Fruit fly (Drosophila melanogaster) whole organism, wandering third instar larva: ENCODE measurements around the gene dome.

Source experiments
- Abd-B ChIP-seq: fragments of >200 bp; optimal IDR thresholded peaks from 2 replicates; lab custom pipeline; 2017; ENCODE audit warnings: missing biosample characterization, missing genetic modification characterization
- CG32264 ChIP-seq: fragments of 200-800 bp; sonication (Bioruptor generic); optimal IDR thresholded peaks from 2 replicates; lab custom pipeline; 2016; ENCODE audit warnings: missing biosample characterization, missing genetic modification characterization
- CG9705 ChIP-seq: fragments of 200-800 bp; sonication (Bioruptor generic); optimal IDR thresholded peaks from 2 replicates; lab custom pipeline; 2018; ENCODE audit warnings: missing biosample characterization, mild to moderate bottlenecking, missing genetic modification characterization
- CrebA ChIP-seq: fragments of 200-800 bp; sonication (Bioruptor generic); optimal IDR thresholded peaks from 2 replicates; lab custom pipeline; 2016; ENCODE audit warnings: missing biosample characterization, mild to moderate bottlenecking, missing genetic modification characterization, borderline replicate concordance
- Dfd ChIP-seq: fragments of >200 bp; optimal IDR thresholded peaks from 2 replicates; lab custom pipeline; 2017; ENCODE audit warnings: missing biosample characterization, missing genetic modification characterization
- Dif ChIP-seq: fragments of 200-275, 200-300 bp; sonication (Bioruptor generic); optimal IDR thresholded peaks from 2 replicates; lab custom pipeline; 2018; ENCODE audit warnings: missing biosample characterization, missing genetic modification characterization; ENCODE audit not compliant: partially characterized antibody
- GATAd ChIP-seq: sonication (Bioruptor generic); optimal IDR thresholded peaks from 2 replicates; lab custom pipeline; 2016; ENCODE audit warnings: missing biosample characterization, missing genetic modification characterization
- HLH106 ChIP-seq: fragments of 200-800 bp; optimal IDR thresholded peaks from 3 replicates; lab custom pipeline; 2019; ENCODE audit warnings: missing biosample characterization, mild to moderate bottlenecking, missing genetic modification characterization, moderate library complexity
- Hnf4 ChIP-seq: fragments of 200-800 bp; sonication (Bioruptor generic); optimal IDR thresholded peaks from 2 replicates; lab custom pipeline; 2016; ENCODE audit warnings: missing biosample characterization, mild to moderate bottlenecking, missing genetic modification characterization
- Hr78 ChIP-seq: fragments of >200 bp; optimal IDR thresholded peaks from 2 replicates; lab custom pipeline; 2017; ENCODE audit warnings: missing biosample characterization, missing genetic modification characterization
- Hr83 ChIP-seq: fragments of 200-300 bp; sonication (Bioruptor generic); optimal IDR thresholded peaks from 2 replicates; lab custom pipeline; 2016; ENCODE audit warnings: missing biosample characterization, mild to moderate bottlenecking, missing genetic modification characterization, moderate library complexity; ENCODE audit not compliant: poor library complexity, severe bottlenecking
- Jra ChIP-seq: sonication (Bioruptor generic); optimal IDR thresholded peaks from 2 replicates; lab custom pipeline; 2016; ENCODE audit warnings: missing biosample characterization, missing genetic modification characterization
- Mio ChIP-seq: sonication (Bioruptor generic); optimal IDR thresholded peaks from 2 replicates; lab custom pipeline; 2016; ENCODE audit warnings: missing biosample characterization, missing genetic modification characterization
- Myc ChIP-seq: fragments of >200 bp; optimal IDR thresholded peaks from 2 replicates; lab custom pipeline; 2017
- N ChIP-seq: fragments of >200 bp; optimal IDR thresholded peaks from 2 replicates; lab custom pipeline; 2018; ENCODE audit warnings: missing biosample characterization, missing external identifiers, missing genetic modification characterization
- OdsH ChIP-seq: fragments of 200-800 bp; sonication (Bioruptor generic); optimal IDR thresholded peaks from 2 replicates; lab custom pipeline; 2016; ENCODE audit warnings: missing biosample characterization, mild to moderate bottlenecking, missing genetic modification characterization
- Rel ChIP-seq, 2 experiments: fragments of 200-800 bp; sonication (Bioruptor generic) in 1 of 2; optimal IDR thresholded peaks; 2 replicates in 1 of 2; 3 replicates in 1 of 2; lab custom pipeline; 2016 to 2019; ENCODE audit warnings: mild to moderate bottlenecking in 2 of 2, missing biosample characterization in 2 of 2, missing genetic modification characterization in 2 of 2, moderate library complexity in 1 of 2
- Sp1 ChIP-seq: fragments of 200-800 bp; sonication (Bioruptor generic); optimal IDR thresholded peaks from 3 replicates; lab custom pipeline; 2019; ENCODE audit warnings: missing biosample characterization, mild to moderate bottlenecking, missing genetic modification characterization, moderate library complexity
- Vsx2 ChIP-seq: fragments of 200-300, 225-300 bp; sonication (Bioruptor generic); optimal IDR thresholded peaks from 2 replicates; lab custom pipeline; 2018; ENCODE audit warnings: missing biosample characterization, missing genetic modification characterization; ENCODE audit not compliant: partially characterized antibody
- br ChIP-seq: fragments of 200-800 bp; sonication (Bioruptor generic); optimal IDR thresholded peaks from 2 replicates; lab custom pipeline; 2016; ENCODE audit warnings: missing biosample characterization, missing genetic modification characterization
- brk ChIP-seq: fragments of 200-800 bp; sonication (Bioruptor generic); optimal IDR thresholded peaks from 2 replicates; lab custom pipeline; 2016; ENCODE audit warnings: missing biosample characterization, mild to moderate bottlenecking, missing genetic modification characterization
- dl ChIP-seq, 2 experiments: fragments of 175-275, 200-275 bp in 1 of 2; fragments of 200-275 bp in 1 of 2; sonication (Bioruptor generic); optimal IDR thresholded peaks; lab custom pipeline; 2018; ENCODE audit warnings: mild to moderate bottlenecking in 2 of 2, missing biosample characterization in 2 of 2, missing genetic modification characterization in 2 of 2, moderate library complexity in 2 of 2; ENCODE audit not compliant: partially characterized antibody in 2 of 2, insufficient read depth in 1 of 2
- dmrt93B ChIP-seq: fragments of 200-800 bp; sonication (Bioruptor generic); optimal IDR thresholded peaks from 2 replicates; lab custom pipeline; 2018; ENCODE audit warnings: missing biosample characterization, mild to moderate bottlenecking, missing genetic modification characterization
- dsf ChIP-seq: sonication (Bioruptor generic); optimal IDR thresholded peaks from 2 replicates; lab custom pipeline; 2016; ENCODE audit warnings: missing biosample characterization, missing genetic modification characterization, borderline replicate concordance
- ey ChIP-seq: fragments of 200-800 bp; sonication (Bioruptor generic); optimal IDR thresholded peaks from 2 replicates; lab custom pipeline; 2016; ENCODE audit warnings: missing biosample characterization, missing genetic modification characterization
- foxo ChIP-seq, 2 experiments: fragments of 200-800 bp; sonication (Bioruptor generic); optimal IDR thresholded peaks; 2 replicates in 1 of 2; 3 replicates in 1 of 2; lab custom pipeline; 2016 to 2017; ENCODE audit warnings: missing biosample characterization in 2 of 2, missing genetic modification characterization in 2 of 2
- fru ChIP-seq: fragments of 200-800 bp; sonication (Bioruptor generic); optimal IDR thresholded peaks from 3 replicates; lab custom pipeline; 2016; ENCODE audit warnings: missing biosample characterization, mild to moderate bottlenecking, missing genetic modification characterization
- h ChIP-seq: fragments of 200-800 bp; sonication (Bioruptor generic); optimal IDR thresholded peaks from 3 replicates; lab custom pipeline; 2016; ENCODE audit warnings: missing biosample characterization, mild to moderate bottlenecking, missing genetic modification characterization
- jim ChIP-seq: fragments of 175-275, 200-325 bp; sonication (Bioruptor generic); optimal IDR thresholded peaks from 2 replicates; lab custom pipeline; 2016; ENCODE audit warnings: missing biosample characterization, mild to moderate bottlenecking, missing genetic modification characterization
- lola ChIP-seq: fragments of >200 bp; optimal IDR thresholded peaks from 2 replicates; lab custom pipeline; 2017; ENCODE audit warnings: missing biosample characterization, missing genetic modification characterization
- pan ChIP-seq: fragments of >200 bp; optimal IDR thresholded peaks from 2 replicates; lab custom pipeline; 2017
- psq ChIP-seq: fragments of 200-800 bp; sonication (Bioruptor generic); optimal IDR thresholded peaks from 3 replicates; lab custom pipeline; 2017; ENCODE audit warnings: missing biosample characterization, mild to moderate bottlenecking, missing genetic modification characterization, moderate library complexity
- rgr ChIP-seq: fragments of 200-800 bp; sonication (Bioruptor generic); optimal IDR thresholded peaks from 3 replicates; lab custom pipeline; 2016; ENCODE audit warnings: missing biosample characterization, mild to moderate bottlenecking, missing genetic modification characterization
- sage ChIP-seq: fragments of 200-800 bp; sonication (Bioruptor generic); optimal IDR thresholded peaks from 2 replicates; lab custom pipeline; 2016; ENCODE audit warnings: missing biosample characterization, mild to moderate bottlenecking, missing genetic modification characterization
- sv ChIP-seq: fragments of 200-800 bp; sonication (Bioruptor generic); optimal IDR thresholded peaks from 3 replicates; lab custom pipeline; 2016; ENCODE audit warnings: missing biosample characterization, missing genetic modification characterization
- tai ChIP-seq: sonication (Bioruptor generic); optimal IDR thresholded peaks from 2 replicates; lab custom pipeline; 2016; ENCODE audit warnings: missing biosample characterization, missing genetic modification characterization
- usp ChIP-seq: fragments of >200 bp; optimal IDR thresholded peaks from 2 replicates; lab custom pipeline; 2017; ENCODE audit warnings: missing biosample characterization, missing genetic modification characterization
- woc ChIP-seq: sonication (Bioruptor generic); optimal IDR thresholded peaks from 2 replicates; lab custom pipeline; 2016; ENCODE audit warnings: missing biosample characterization, mild to moderate bottlenecking, missing genetic modification characterization

Gene dome

DNA sequence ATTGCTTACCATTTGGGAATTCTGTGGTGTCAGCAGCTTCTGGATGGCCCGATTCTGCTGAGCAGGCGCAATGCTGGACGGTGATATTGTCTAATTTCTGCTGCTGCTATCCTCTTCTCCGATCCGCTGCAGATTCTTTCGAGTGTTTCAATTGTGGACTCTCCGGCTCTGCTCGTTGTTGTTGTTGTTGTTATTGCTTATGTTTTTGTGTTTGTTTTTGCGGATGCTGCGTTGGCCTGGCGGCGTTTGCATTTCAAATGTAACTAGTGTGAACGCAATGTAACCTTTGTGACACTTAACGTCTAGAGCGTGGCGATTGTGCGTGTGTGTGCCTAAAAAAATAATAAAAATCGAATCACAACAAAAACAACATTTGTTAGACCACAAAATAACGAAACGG lies 28.6 kb upstream of the dome start:
- TF ChIP-seq Hr83 (GFP tag; lab: Kevin White, UChicago) (no peak), Jra (GFP tag; lab: Kevin White, UChicago) (no peak), ey (no peak), Myc (no peak), N (GFP tag; lab: Kevin White, UChicago) (no peak)

DNA sequence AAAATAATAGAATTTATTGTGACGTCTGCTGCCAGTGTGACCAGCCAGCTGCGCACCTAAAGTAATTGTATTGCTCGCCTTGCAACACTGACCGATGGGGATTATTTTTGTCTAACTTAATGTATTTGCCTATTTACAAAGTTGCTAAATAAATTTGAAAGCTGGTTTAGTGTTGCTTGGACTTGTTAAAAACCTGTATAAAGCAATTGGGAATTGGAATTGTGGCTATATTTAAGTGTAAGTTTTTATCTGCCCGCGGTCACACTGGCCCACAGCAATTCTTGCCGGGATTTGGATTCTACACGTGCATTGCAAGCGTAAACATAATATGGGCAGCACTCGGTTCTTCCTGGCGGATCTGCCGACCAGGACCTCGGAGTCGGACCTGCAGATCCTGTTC lies 20.8 kb upstream of the dome start, which contains the start of the genes CG14230 and CG14232:
CG14230 (plus strand) TSS at position 94 of the 400 bp plus-strand sequence.
CG14232 (minus strand) TSS at position 177 of the 400 bp plus-strand sequence.
- TF ChIP-seq jim (no peak), woc (GFP tag; lab: Kevin White, UChicago) (no peak), foxo (GFP tag; optimal IDR thresholded peaks at IDR 0.05; lab: Kevin White, UChicago) (no peak), dsf (GFP tag; lab: Kevin White, UChicago) (no peak), dl (GFP tag; optimal IDR thresholded peaks at IDR 0.05; lab: Kevin White, UChicago; ENCODE audit: insufficient read depth in 1 of 2, partially characterized antibody in 2 of 2) (no peak), OdsH (GFP tag; lab: Kevin White, UChicago) (no peak), Myc (peak; percentile 35), Hnf4 (GFP tag; lab: Kevin White, UChicago) (no peak), GATAd (no peak), usp (GFP tag; lab: Kevin White, UChicago) (no peak), Vsx2 (no peak), N (GFP tag; lab: Kevin White, UChicago) (no peak), Abd-B (no peak), rgr (GFP tag; lab: Kevin White, UChicago) (peak; percentile 23), fru (GFP tag; lab: Kevin White, UChicago) (peak; percentile 52), CG32264 (no peak), sv (GFP tag; lab: Kevin White, UChicago) (no peak), CrebA (GFP tag; lab: Kevin White, UChicago) (no peak), Rel (GFP tag; optimal IDR thresholded peaks at IDR 0.05; lab: Kevin White, UChicago) (no peak), Rel (tag; optimal IDR thresholded peaks at IDR 0.05; lab: Kevin White, UChicago) (peak; percentile 81), Mio (GFP tag; lab: Kevin White, UChicago) (no peak), lola (no peak), Hr83 (GFP tag; lab: Kevin White, UChicago) (no peak), pan (lab: Kevin White, UChicago) (no peak), brk (GFP tag; lab: Kevin White, UChicago) (no peak), dmrt93B (GFP tag; lab: Kevin White, UChicago) (no peak), h (GFP tag; lab: Kevin White, UChicago) (no peak), psq (GFP tag; lab: Kevin White, UChicago) (no peak), tai (GFP tag; lab: Kevin White, UChicago) (no peak), ey (no peak), Hr78 (no peak), CG9705 (GFP tag; lab: Kevin White, UChicago) (no peak), sage (no peak), Dfd (GFP tag; lab: Kevin White, UChicago) (no peak), br (GFP tag; lab: Kevin White, UChicago) (no peak), Dif (GFP tag; lab: Kevin White, UChicago) (no peak), HLH106 (tag; lab: Kevin White, UChicago) (no peak), Sp1 (GFP tag; lab: Kevin White, UChicago) (peak; percentile 5), Jra (GFP tag; lab: Kevin White, UChicago) (no peak)

DNA sequence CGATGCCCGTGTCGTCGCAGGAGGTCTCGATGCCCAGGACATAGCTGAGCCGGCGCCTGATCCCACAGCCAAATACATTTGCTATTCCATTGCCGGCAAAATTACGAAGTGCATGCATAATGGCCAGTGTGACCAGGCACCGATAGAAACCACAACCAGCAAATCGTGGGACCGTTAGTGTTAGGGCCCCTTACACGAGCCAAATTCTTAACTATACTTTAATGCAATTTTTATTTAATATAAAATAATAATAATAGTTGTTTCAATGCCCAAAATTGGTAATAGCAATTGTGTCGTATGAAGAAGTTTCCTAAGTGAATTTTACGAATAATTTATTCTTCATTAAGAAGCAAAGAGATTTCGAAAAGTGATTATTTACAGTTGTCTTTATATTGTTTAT lies 18.3 kb upstream of the dome start, which contains the start of gene Tcs4:
Tcs4 (minus strand) TSS at position 145 of the 400 bp plus-strand sequence.
- TF ChIP-seq rgr (GFP tag; lab: Kevin White, UChicago) (peak; percentile 18), jim (no peak), Hr83 (GFP tag; lab: Kevin White, UChicago) (no peak), GATAd (no peak), Sp1 (GFP tag; lab: Kevin White, UChicago) (peak; percentile 0), Dif (GFP tag; lab: Kevin White, UChicago) (peak; percentile 97), dl (GFP tag; optimal IDR thresholded peaks at IDR 0.05; lab: Kevin White, UChicago; ENCODE audit: insufficient read depth in 1 of 2, partially characterized antibody in 2 of 2) (peak in 1 of 2 experiments; percentile 4), HLH106 (tag; lab: Kevin White, UChicago) (peak; percentile 29), Mio (GFP tag; lab: Kevin White, UChicago) (no peak), foxo (GFP tag; optimal IDR thresholded peaks at IDR 0.05; lab: Kevin White, UChicago) (no peak)
- TF ChIP-seq, all 38 proteins: peak for 5
